Worm (Caenorhabditis elegans) whole organism, L1 larva: Measurements from ENCODE around the gene W09D6.4.
A peak's percentile ranks its signal among the peaks of the same experiment; 100 is the strongest.

Experiments
- ceh-82 ChIP-seq, 3 experiments: fragments of 150-350 bp in 1 of 3; sonication (generic microtip) in 2 of 3; optimal IDR thresholded peaks; 2 replicates each; lab custom pipeline; 2014 to 2017; ENCODE audit warnings: missing biosample characterization in 3 of 3, missing genetic modification characterization in 3 of 3
- ces-1 ChIP-seq: fragments of 150-350 bp; optimal IDR thresholded peaks from 2 replicates; lab custom pipeline; 2014; ENCODE audit warnings: missing biosample characterization, missing genetic modification reagents, missing genetic modification characterization
- lin-14 ChIP-seq: fragments of 200-800 bp; sonication (Bioruptor generic); optimal IDR thresholded peaks from 2 replicates; lab custom pipeline; 2018; ENCODE audit warnings: mild to moderate bottlenecking, missing genetic modification characterization, moderate library complexity, missing compliant biosample characterization
- mdl-1 ChIP-seq, 2 experiments: fragments of 150-350 bp; optimal IDR thresholded peaks; 2 replicates each; lab custom pipeline; 2014 to 2017; ENCODE audit warnings: missing biosample characterization in 2 of 2, missing genetic modification characterization in 2 of 2, inconsistent platforms in 1 of 2
- nhr-12 ChIP-seq: sonication (generic microtip); optimal IDR thresholded peaks from 2 replicates; lab custom pipeline; 2017; ENCODE audit warnings: missing biosample characterization, missing genetic modification characterization
- nhr-19 ChIP-seq: fragments of 200-800 bp; sonication (Bioruptor generic); conservative IDR thresholded peaks from 2 replicates; pipeline ENCODE4 v1.3.6; 2022; ENCODE audit warnings: missing genetic modification characterization, missing compliant biosample characterization
- nhr-77 ChIP-seq: fragments of 150-350 bp; optimal IDR thresholded peaks from 2 replicates; lab custom pipeline; 2014; ENCODE audit warnings: missing biosample characterization, missing genetic modification characterization
- nhr-85 ChIP-seq: sonication (generic microtip); peaks from one replicate; lab custom pipeline; 2016; ENCODE audit warnings: missing genetic modification characterization, inconsistent platforms, missing compliant biosample characterization

- TF ChIP-seq ceh-82 (tag; optimal IDR thresholded peaks at IDR 0.05; lab: Kevin White, UChicago) (peak; percentile 50 to 70 (median 67)), ces-1 (no peak), nhr-85 (tag; lab: Kevin White, UChicago) (no peak), nhr-19 (GFP tag; lab: Robert Waterston, UW) (peak; percentile 59), mdl-1 (tag; optimal IDR thresholded peaks at IDR 0.05; lab: Kevin White, UChicago) (peak in 1 of 2 experiments; percentile 30), nhr-12 (tag; lab: Kevin White, UChicago) (no peak), nhr-77 (no peak), lin-14 (GFP tag; lab: Kevin White, UChicago) (peak; percentile 53)
Measured at ce11 chrIII:11063259-11063658, 16.3 kb upstream of the W09D6.4 start, which contains the start of gene rsa-2.
